Worm (Caenorhabditis elegans): Measurements from ENCODE around the gene M05D6.5.

DNA sequence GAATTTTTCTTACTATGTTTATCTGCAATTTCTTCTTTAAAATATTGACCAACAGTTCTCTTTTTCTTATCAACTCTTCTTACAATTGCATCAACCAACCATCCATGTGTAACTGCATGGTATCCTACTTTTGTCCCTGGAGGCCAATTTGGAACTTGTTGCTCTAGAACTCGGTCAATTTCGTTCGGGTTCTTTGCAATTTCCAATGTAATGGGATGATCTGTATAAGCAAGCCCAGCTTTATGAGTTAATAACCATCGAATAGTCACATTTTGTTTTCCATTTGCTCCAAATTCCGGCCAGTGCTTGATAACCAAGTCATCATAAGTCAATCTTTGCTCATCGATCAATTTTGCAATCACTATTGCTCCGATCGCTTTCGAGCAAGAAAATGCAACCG lies 2.7 kb downstream of the M05D6.5 start:
- TF ChIP-seq alr-1 (tag; optimal IDR thresholded peaks at IDR 0.05; ENCODE audit: borderline replicate concordance) (no peak), pqm-1 (tag; optimal IDR thresholded peaks at IDR 0.05) (no peak), unc-86 (tag; optimal IDR thresholded peaks at IDR 0.05) (no peak)
